Fruit fly (Drosophila melanogaster): ENCODE data around the gene Pcp.

The Pcp gene

DNA sequence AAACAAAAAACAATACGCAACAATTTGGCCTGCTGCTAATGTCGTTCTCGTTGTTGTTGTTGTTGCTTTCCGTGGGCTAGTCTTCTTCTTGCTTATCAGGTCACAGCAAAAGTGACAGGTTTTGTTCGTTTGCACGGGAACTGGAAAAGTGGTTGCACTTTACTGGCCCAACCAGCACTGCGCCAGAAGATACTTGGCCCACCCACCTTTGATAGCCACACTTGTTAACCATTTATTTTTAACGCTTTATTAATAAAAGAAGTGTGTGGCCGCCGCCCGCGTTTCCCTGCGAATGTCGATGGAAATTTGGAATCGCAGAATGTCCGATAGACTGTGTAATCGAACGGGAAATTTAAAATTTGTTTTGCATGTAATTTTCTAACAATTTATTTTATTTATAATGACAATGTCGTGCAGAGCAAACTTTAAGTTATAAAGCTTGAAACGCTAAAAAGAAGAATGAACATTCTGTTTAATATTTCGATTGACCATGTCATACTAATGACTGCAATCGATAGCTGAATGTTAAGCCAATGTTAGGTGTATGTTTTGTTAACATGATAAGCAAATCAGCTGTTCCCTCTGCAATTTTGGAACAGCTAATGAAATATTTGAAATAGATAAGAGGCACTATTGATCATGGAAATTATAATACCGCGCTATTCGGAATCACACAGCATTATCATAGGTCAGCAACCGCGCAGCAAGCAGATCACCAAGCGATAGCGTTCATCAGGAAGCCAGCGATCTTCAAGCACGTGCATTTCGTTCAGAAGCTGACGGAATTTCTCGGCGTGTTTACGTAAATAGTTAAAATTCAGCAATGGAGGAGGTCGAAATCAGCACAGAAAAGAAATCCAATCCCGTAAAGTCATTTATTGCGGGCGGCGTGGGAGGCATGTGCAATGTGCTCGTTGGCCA lies 5.8 kb downstream of the Pcp start, which contains the start of the genes CG31908 and MME1 (continued):
- TF ChIP-seq amos (GFP tag; IDR thresholded peaks at IDR 0.05; ENCODE audit: partially characterized antibody), result peak; percentile 60
- peak; percentile 91 for TF ChIP-seq CG2116 (GFP tag; optimal IDR thresholded peaks at IDR 0.05)
- no peak for TF ChIP-seq CG30431 (GFP tag; optimal IDR thresholded peaks at IDR 0.05)
- TF ChIP-seq H15 (GFP tag; IDR thresholded peaks at IDR 0.05), result no peak
- peak; percentile 75; the same call in 1 of the 2 replicates for TF ChIP-seq ato (GFP tag; IDR thresholded peaks at IDR 0.05; ENCODE audit: partially characterized antibody)
- no peak for TF ChIP-seq CG8290 (GFP tag; optimal IDR thresholded peaks at IDR 0.05)
- peak in 1 of 2 experiments; percentile 3 for TF ChIP-seq CG8290 (tag; optimal IDR thresholded peaks at IDR 0.05)
- no peak for TF ChIP-seq shn (GFP tag; optimal IDR thresholded peaks at IDR 0.05)
- no peak for TF ChIP-seq CG17359 (tag; optimal IDR thresholded peaks at IDR 0.05)
- TF ChIP-seq CG7928 (GFP tag; optimal IDR thresholded peaks at IDR 0.05), result no peak
- TF ChIP-seq CG31365 (tag; optimal IDR thresholded peaks at IDR 0.05), result no peak
- TF ChIP-seq CG2129 (GFP tag; IDR thresholded peaks at IDR 0.05; ENCODE audit: partially characterized antibody), result 0 out of 2 replicates have a peak, but pooled peaks have one; percentile 34
- no peak for TF ChIP-seq CG10274 (GFP tag; optimal IDR thresholded peaks at IDR 0.05)
- TF ChIP-seq CG16863 (GFP tag; optimal IDR thresholded peaks at IDR 0.05), result no peak
- no peak for TF ChIP-seq sqz (GFP tag; optimal IDR thresholded peaks at IDR 0.05)
- TF ChIP-seq CG12236 (GFP tag; optimal IDR thresholded peaks at IDR 0.05), result no peak
- no peak for TF ChIP-seq D (optimal IDR thresholded peaks at IDR 0.05)
- TF ChIP-seq D (GFP tag; optimal IDR thresholded peaks at IDR 0.05), result no peak
- TF ChIP-seq Fer1 (GFP tag; optimal IDR thresholded peaks at IDR 0.05), result peak; percentile 17
- peak; percentile 12 for TF ChIP-seq gfzf (GFP tag; optimal IDR thresholded peaks at IDR 0.05)
- no peak for TF ChIP-seq sob (GFP tag; IDR thresholded peaks at IDR 0.05)
- TF ChIP-seq ftz-f1 (GFP tag; optimal IDR thresholded peaks at IDR 0.05), result no peak
- TF ChIP-seq Dfd (GFP tag; optimal IDR thresholded peaks at IDR 0.05), result no peak
- peak; percentile 75 for TF ChIP-seq tna (GFP tag; IDR thresholded peaks at IDR 0.05; ENCODE audit: partially characterized antibody)
- no peak for TF ChIP-seq CG9797 (GFP tag; optimal IDR thresholded peaks at IDR 0.05)
- TF ChIP-seq CG14710 (tag; optimal IDR thresholded peaks at IDR 0.05), result peak; percentile 46
- TF ChIP-seq CG13123 (GFP tag; optimal IDR thresholded peaks at IDR 0.05), result no peak
- TF ChIP-seq CG11560 (tag; IDR thresholded peaks at IDR 0.05), result no peak
- no peak for TF ChIP-seq danr (GFP tag; IDR thresholded peaks at IDR 0.05)
- no peak for TF ChIP-seq so (GFP tag; IDR thresholded peaks at IDR 0.05)
- peak; percentile 11 for TF ChIP-seq kay (GFP tag; optimal IDR thresholded peaks at IDR 0.05)
- no peak for TF ChIP-seq CG1602 (GFP tag; optimal IDR thresholded peaks at IDR 0.05)
- TF ChIP-seq Awh (GFP tag; IDR thresholded peaks at IDR 0.05), result no peak
- TF ChIP-seq CG9437 (GFP tag; optimal IDR thresholded peaks at IDR 0.05), result peak; percentile 16
- TF ChIP-seq CG17802 (tag; optimal IDR thresholded peaks at IDR 0.05), result no peak
- no peak for TF ChIP-seq CG3726 (GFP tag; IDR thresholded peaks at IDR 0.05)
- peak; percentile 67 for TF ChIP-seq E2f2 (GFP tag; IDR thresholded peaks at IDR 0.05)
- no peak for TF ChIP-seq CG10462 (GFP tag; optimal IDR thresholded peaks at IDR 0.05)
- peak; percentile 79 for TF ChIP-seq Doc3 (GFP tag; IDR thresholded peaks at IDR 0.05; ENCODE audit: partially characterized antibody)
- no peak for TF ChIP-seq gt (GFP tag; IDR thresholded peaks at IDR 0.05)
- TF ChIP-seq Ssrp (tag; optimal IDR thresholded peaks at IDR 0.05), result no peak
- peak; percentile 67 for TF ChIP-seq cwo (GFP tag; optimal IDR thresholded peaks at IDR 0.05)
- no peak for TF ChIP-seq CG3407 (GFP tag; optimal IDR thresholded peaks at IDR 0.05)
- no peak for TF ChIP-seq chm (GFP tag; IDR thresholded peaks at IDR 0.05)
- no peak for TF ChIP-seq odd (GFP tag; optimal IDR thresholded peaks at IDR 0.05)
- no peak for TF ChIP-seq kni (GFP tag; optimal IDR thresholded peaks at IDR 0.05)
- TF ChIP-seq HmgD (GFP tag; optimal IDR thresholded peaks at IDR 0.05), result no peak
- TF ChIP-seq Asciz (GFP tag; optimal IDR thresholded peaks at IDR 0.05), result no peak
- TF ChIP-seq Abd-B (GFP tag; optimal IDR thresholded peaks at IDR 0.05), result no peak
